Fruit fly (Drosophila melanogaster) Kc167 (cell line): Measurements from ENCODE around the gene CG2680.

ENCODE experiments used
- Myc ChIP-seq: fragments of >200 bp; optimal IDR thresholded peaks from 2 replicates; lab custom pipeline; 2017; ENCODE audit warnings: missing external identifiers
- Sin3A ChIP-seq: fragments of >200 bp; optimal IDR thresholded peaks from 2 replicates; lab custom pipeline; 2018; ENCODE audit warnings: missing external identifiers
- insv ChIP-seq: fragments of >200 bp; optimal IDR thresholded peaks from 3 replicates; lab custom pipeline; 2018; ENCODE audit warnings: missing external identifiers
- psq ChIP-seq: fragments of >200 bp; optimal IDR thresholded peaks from 2 replicates; lab custom pipeline; 2017; ENCODE audit warnings: missing external identifiers

DNA sequence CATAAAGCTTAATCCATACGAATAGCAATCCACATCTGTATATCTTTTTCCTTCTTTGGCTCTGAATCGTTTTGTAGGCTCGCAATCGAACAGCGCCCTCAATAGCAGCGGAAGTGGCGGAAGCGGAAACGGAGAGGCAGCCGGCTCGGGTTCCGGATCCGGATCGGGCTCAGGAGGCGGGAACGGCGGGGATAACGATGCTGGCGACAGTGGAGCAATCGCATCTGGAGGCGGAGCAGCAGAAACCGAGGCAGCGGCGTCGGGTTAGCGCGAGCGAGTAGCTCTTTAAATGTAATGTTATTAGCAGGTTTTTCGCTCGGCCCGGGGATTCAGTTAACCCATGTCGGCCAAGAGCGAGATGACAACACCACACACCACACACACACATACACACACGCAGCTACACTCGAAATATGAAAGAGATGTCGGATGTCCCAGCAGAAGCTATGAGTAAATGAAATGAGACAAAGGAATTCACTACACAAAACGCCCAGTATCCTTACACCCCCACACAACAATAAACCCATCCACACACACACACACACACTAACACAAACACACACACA lies 30.1 kb downstream of the CG2680 start:
- TF ChIP-seq psq (lab: Kevin White, UChicago) (no peak), Myc (no peak), Sin3A (lab: Kevin White, UChicago) (no peak), insv (lab: Kevin White, UChicago) (no peak)
